Fruit fly (Drosophila melanogaster) whole organism, embryonic: ENCODE results near the gene hfp.

Experiments used
- Aef1 ChIP-seq: fragments of 200-800 bp; sonication (Bioruptor generic); IDR thresholded peaks from 3 replicates; pipeline ENCODE4 v1.3.6; 2022; ENCODE audit warnings: missing biosample characterization, missing genetic modification characterization
- Awh ChIP-seq: fragments of 200-800 bp; sonication (Bioruptor generic); IDR thresholded peaks from 2 replicates; pipeline ENCODE4, ENCODE4 v1.3.6; 2022; ENCODE audit warnings: missing biosample characterization, missing genetic modification characterization
- CG11085 ChIP-seq: fragments of 200-800 bp; sonication (Bioruptor generic); IDR thresholded peaks from 2 replicates; pipeline ENCODE4 v1.3.6; 2022; ENCODE audit warnings: missing biosample characterization, missing genetic modification characterization
- CG11456 ChIP-seq: fragments of 200-800 bp; sonication (Bioruptor generic); IDR thresholded peaks from 3 replicates; pipeline ENCODE4 v1.3.6; 2022; ENCODE audit warnings: missing biosample characterization, missing genetic modification characterization
- CG11504 ChIP-seq: fragments of 200-800 bp; sonication (Bioruptor generic); optimal IDR thresholded peaks from 3 replicates; lab custom pipeline; 2019; ENCODE audit warnings: missing biosample characterization, mild to moderate bottlenecking, missing genetic modification characterization, moderate library complexity
- CG11696 ChIP-seq: fragments of 200-800 bp; sonication (Bioruptor generic); IDR thresholded peaks from 2 replicates; pipeline ENCODE4 v1.3.6; 2022; ENCODE audit warnings: missing biosample characterization, missing genetic modification characterization
- CG13123 ChIP-seq: fragments of 200-800 bp; sonication (Bioruptor generic); optimal IDR thresholded peaks from 2 replicates; lab custom pipeline; 2016; ENCODE audit warnings: missing biosample characterization, missing genetic modification characterization
- CG13296 ChIP-seq: fragments of 200-800 bp; sonication (Bioruptor generic); optimal IDR thresholded peaks from 3 replicates; lab custom pipeline; 2018; ENCODE audit warnings: missing biosample characterization, mild to moderate bottlenecking, missing genetic modification characterization
- CG14710 ChIP-seq: fragments of 200-800 bp; sonication (Bioruptor generic); optimal IDR thresholded peaks from 3 replicates; lab custom pipeline; 2019; ENCODE audit warnings: missing biosample characterization, mild to moderate bottlenecking, missing genetic modification characterization, moderate library complexity
- CG14860 ChIP-seq: fragments of 200-800 bp; sonication (Bioruptor generic); IDR thresholded peaks from 3 replicates; pipeline ENCODE4 v1.3.6; 2022; ENCODE audit warnings: missing biosample characterization, missing genetic modification characterization; ENCODE audit not compliant: partially characterized antibody
- CG16863 ChIP-seq: fragments of 200-800 bp; sonication (Bioruptor generic); optimal IDR thresholded peaks from 3 replicates; lab custom pipeline; 2016; ENCODE audit warnings: missing biosample characterization, missing genetic modification characterization
- CG2202 ChIP-seq: fragments of 200-800 bp; sonication (Bioruptor generic); optimal IDR thresholded peaks from 2 replicates; lab custom pipeline; 2018; ENCODE audit warnings: missing biosample characterization, mild to moderate bottlenecking, missing genetic modification characterization
- CG3281 ChIP-seq: fragments of 200-800 bp; sonication (Bioruptor generic); optimal IDR thresholded peaks from 3 replicates; lab custom pipeline; 2017; ENCODE audit warnings: missing biosample characterization, mild to moderate bottlenecking, missing genetic modification characterization
- CG34224 ChIP-seq: fragments of 200-800 bp; sonication (Bioruptor generic); IDR thresholded peaks from 3 replicates; pipeline ENCODE4 v1.3.6; 2022; ENCODE audit warnings: missing biosample characterization, missing genetic modification characterization; ENCODE audit not compliant: partially characterized antibody
- CG4282 ChIP-seq: fragments of 200-800 bp; sonication (Bioruptor generic); optimal IDR thresholded peaks from 2 replicates; lab custom pipeline; 2016; ENCODE audit warnings: missing biosample characterization, missing genetic modification characterization
- CG4404 ChIP-seq: fragments of 200-800 bp; sonication (Bioruptor generic); IDR thresholded peaks from 2 replicates; pipeline ENCODE4 v1.3.6; 2022; ENCODE audit warnings: missing biosample characterization, missing genetic modification characterization
- CG4820 ChIP-seq: fragments of 200-800 bp; sonication (Bioruptor generic); optimal IDR thresholded peaks from 3 replicates; lab custom pipeline; 2016; ENCODE audit warnings: missing biosample characterization, missing genetic modification characterization
- CG5180 ChIP-seq: fragments of 200-800 bp; sonication (Bioruptor generic); optimal IDR thresholded peaks from 3 replicates; lab custom pipeline; 2017; ENCODE audit warnings: missing biosample characterization, missing genetic modification characterization, mild to moderate bottlenecking, moderate library complexity, missing genetic modification reagents
- CG6654 ChIP-seq: fragments of 200-800 bp; sonication (Bioruptor generic); optimal IDR thresholded peaks from 2 replicates; lab custom pipeline; 2017; ENCODE audit warnings: missing biosample characterization, mild to moderate bottlenecking, missing genetic modification characterization
- CG8089 ChIP-seq: fragments of 200-800 bp; sonication (Bioruptor generic); optimal IDR thresholded peaks from 3 replicates; lab custom pipeline; 2016; ENCODE audit warnings: missing biosample characterization, missing genetic modification characterization
- CG8281 ChIP-seq: fragments of 200-800 bp; sonication (Bioruptor generic); optimal IDR thresholded peaks from 2 replicates; lab custom pipeline; 2018; ENCODE audit warnings: missing biosample characterization, mild to moderate bottlenecking, missing genetic modification characterization, moderate library complexity
- D19B ChIP-seq: fragments of 200-800 bp; sonication (Bioruptor generic); optimal IDR thresholded peaks from 2 replicates; lab custom pipeline; 2017; ENCODE audit warnings: missing biosample characterization, mild to moderate bottlenecking, missing genetic modification characterization
- Dref ChIP-seq: fragments of 200-800 bp; sonication (Bioruptor generic); IDR thresholded peaks from 2 replicates; pipeline ENCODE4 v1.3.6; 2022; ENCODE audit warnings: missing biosample characterization, missing genetic modification characterization
- Ets65A ChIP-seq: fragments of 200-800 bp; sonication (Bioruptor generic); peaks from one replicate; lab custom pipeline; 2016; ENCODE audit warnings: missing biosample characterization, missing genetic modification characterization
- Ets97D ChIP-seq: fragments of 200-800 bp; sonication (Bioruptor generic); optimal IDR thresholded peaks from 3 replicates; lab custom pipeline; 2016; ENCODE audit warnings: missing biosample characterization, missing genetic modification characterization
- Fer3 ChIP-seq: fragments of 200-800 bp; sonication (Bioruptor generic); optimal IDR thresholded peaks from 2 replicates; lab custom pipeline; 2018; ENCODE audit warnings: missing biosample characterization, mild to moderate bottlenecking, missing genetic modification characterization, moderate library complexity
- Lim3 ChIP-seq: fragments of 200-800 bp; sonication (Bioruptor generic); IDR thresholded peaks from 2 replicates; pipeline ENCODE4 v1.3.6; 2022; ENCODE audit warnings: missing biosample characterization, missing genetic modification characterization
- MESR4 ChIP-seq: fragments of 200-800 bp; sonication (Bioruptor generic); optimal IDR thresholded peaks from 2 replicates; lab custom pipeline; 2018; ENCODE audit warnings: missing biosample characterization, mild to moderate bottlenecking, missing genetic modification characterization, moderate library complexity
- Myb ChIP-seq: fragments of 200-800 bp; sonication (Bioruptor generic); optimal IDR thresholded peaks from 2 replicates; lab custom pipeline; 2016; ENCODE audit warnings: missing biosample characterization, missing genetic modification characterization
- NK7.1 ChIP-seq: fragments of 200-800 bp; sonication (Bioruptor generic); optimal IDR thresholded peaks from 3 replicates; lab custom pipeline; 2016; ENCODE audit warnings: missing biosample characterization, missing genetic modification characterization
- Nf-YB ChIP-seq: fragments of 200-800 bp; sonication (Bioruptor generic); optimal IDR thresholded peaks from 3 replicates; lab custom pipeline; 2019; ENCODE audit warnings: missing biosample characterization, mild to moderate bottlenecking, missing genetic modification characterization, moderate library complexity
- Taf1 ChIP-seq: fragments of 200-800 bp; sonication (Bioruptor generic); IDR thresholded peaks from 2 replicates; pipeline ENCODE4 v1.3.6; 2022; ENCODE audit warnings: missing biosample characterization, missing genetic modification characterization
- ab ChIP-seq: fragments of 200-800 bp; sonication (Bioruptor generic); optimal IDR thresholded peaks from 2 replicates; lab custom pipeline; 2016; ENCODE audit warnings: missing biosample characterization, missing genetic modification characterization
- bcd ChIP-seq: fragments of 200-800 bp; sonication (Bioruptor generic); optimal IDR thresholded peaks from 2 replicates; lab custom pipeline; 2017; ENCODE audit warnings: missing biosample characterization, mild to moderate bottlenecking, missing genetic modification characterization
- cad ChIP-seq: fragments of >200 bp; optimal IDR thresholded peaks from 2 replicates; lab custom pipeline; 2017; ENCODE audit warnings: missing biosample characterization, missing genetic modification characterization
- dm ChIP-seq: fragments of 200-800 bp; sonication (Bioruptor generic); optimal IDR thresholded peaks from 3 replicates; lab custom pipeline; 2016; ENCODE audit warnings: missing biosample characterization, missing genetic modification characterization
- exex ChIP-seq: fragments of 200-800 bp; sonication (Bioruptor generic); optimal IDR thresholded peaks from 4 replicates; lab custom pipeline; 2018; ENCODE audit warnings: missing biosample characterization, mild to moderate bottlenecking, missing genetic modification characterization, moderate library complexity
- ftz-f1 ChIP-seq: fragments of 200-800 bp; sonication (Bioruptor generic); optimal IDR thresholded peaks from 2 replicates; lab custom pipeline; 2016; ENCODE audit warnings: missing biosample characterization, missing genetic modification characterization
- grn ChIP-seq: fragments of 200-800 bp; sonication (Bioruptor generic); optimal IDR thresholded peaks from 3 replicates; lab custom pipeline; 2017; ENCODE audit warnings: missing biosample characterization, missing genetic modification characterization
- ham ChIP-seq: fragments of 200-800 bp; sonication (Bioruptor generic); IDR thresholded peaks from 2 replicates; pipeline ENCODE4 v1.3.6; 2022; ENCODE audit warnings: missing biosample characterization, missing genetic modification characterization
- hth ChIP-seq: fragments of >200 bp; optimal IDR thresholded peaks from 2 replicates; lab custom pipeline; 2017; ENCODE audit warnings: inconsistent platforms
- lilli ChIP-seq: fragments of 200-800 bp; sonication (Bioruptor generic); optimal IDR thresholded peaks from 3 replicates; lab custom pipeline; 2016; ENCODE audit warnings: missing biosample characterization, missing genetic modification characterization
- mirr ChIP-seq: fragments of 200-800 bp; sonication (Bioruptor generic); optimal IDR thresholded peaks from 3 replicates; lab custom pipeline; 2018; ENCODE audit warnings: missing biosample characterization, mild to moderate bottlenecking, missing genetic modification characterization
- nau ChIP-seq: fragments of 200-800 bp; sonication (Bioruptor generic); optimal IDR thresholded peaks from 3 replicates; lab custom pipeline; 2017; ENCODE audit warnings: missing biosample characterization, mild to moderate bottlenecking, missing genetic modification characterization, missing genetic modification reagents
- peb ChIP-seq: fragments of 200-800 bp; sonication (Bioruptor generic); IDR thresholded peaks from 2 replicates; pipeline ENCODE4 v1.3.6; 2022; ENCODE audit warnings: missing biosample characterization, missing genetic modification characterization
- repo ChIP-seq: fragments of 200-800 bp; sonication (Bioruptor generic); optimal IDR thresholded peaks from 2 replicates; lab custom pipeline; 2016; ENCODE audit warnings: missing biosample characterization, missing genetic modification characterization
- salm ChIP-seq: fragments of 200-800 bp; sonication (Bioruptor generic); optimal IDR thresholded peaks from 2 replicates; lab custom pipeline; 2018; ENCODE audit warnings: missing biosample characterization, mild to moderate bottlenecking, missing genetic modification characterization
- sens ChIP-seq: fragments of 200-800 bp; sonication (Bioruptor generic); peaks from one replicate; lab custom pipeline; 2016; ENCODE audit warnings: missing biosample characterization, missing genetic modification characterization
- sob ChIP-seq: fragments of 200-800 bp; sonication (Bioruptor generic); IDR thresholded peaks from 2 replicates; pipeline ENCODE4 v1.3.6; 2022; ENCODE audit warnings: missing biosample characterization, missing genetic modification characterization
- sr ChIP-seq: fragments of 200-800 bp; sonication (Bioruptor generic); IDR thresholded peaks from 3 replicates; pipeline ENCODE4 v1.3.6; 2022; ENCODE audit warnings: missing biosample characterization, missing genetic modification characterization
- zen2 ChIP-seq: fragments of 200-800 bp; sonication (Bioruptor generic); IDR thresholded peaks from 3 replicates; pipeline ENCODE4 v1.3.6; 2022; ENCODE audit warnings: missing biosample characterization, missing genetic modification characterization; ENCODE audit not compliant: partially characterized antibody

Gene hfp

DNA sequence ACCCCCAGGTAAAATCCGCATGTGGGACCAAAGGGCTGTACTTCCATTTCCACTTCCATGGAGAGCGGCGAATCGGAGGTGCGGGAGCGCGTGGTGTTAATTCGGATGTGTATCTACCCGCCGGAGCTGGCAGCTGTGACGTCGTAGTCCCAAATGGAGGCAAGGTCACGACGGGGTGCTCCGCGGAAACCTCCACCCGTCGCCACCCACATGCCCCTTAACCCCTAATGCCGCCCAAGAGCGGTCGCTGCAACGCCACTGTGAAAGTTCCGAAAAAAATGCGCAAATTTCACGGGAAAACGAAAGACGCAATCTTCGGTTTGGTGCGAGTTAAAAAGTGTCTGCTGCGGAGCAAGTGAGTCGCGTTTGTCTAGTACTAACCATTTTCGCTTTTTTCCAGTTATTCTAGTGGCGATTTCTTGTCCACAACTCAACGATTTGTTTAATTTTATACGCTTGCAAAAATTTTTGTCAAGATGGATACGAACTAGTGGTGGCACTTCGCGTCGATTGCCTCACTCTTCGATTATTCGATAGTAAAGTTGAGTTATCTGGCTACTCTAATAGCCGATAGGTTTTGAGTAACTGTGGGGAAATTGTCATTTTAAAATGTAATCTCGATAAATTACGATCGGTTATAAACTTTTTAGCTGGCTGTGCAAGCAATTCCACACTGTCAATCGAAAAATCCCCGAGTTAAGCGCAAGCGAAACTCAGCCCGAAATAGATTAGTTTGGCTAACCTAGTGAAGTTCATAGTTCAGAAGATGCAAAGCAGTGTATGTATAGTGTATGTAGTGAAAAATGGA lies at the start of gene hfp, which contains the start of gene Psa (continued):
- TF ChIP-seq Lim3 (no peak), lilli (GFP tag; lab: Kevin White, UChicago) (no peak), CG11456 (GFP tag; lab: Robert Waterston, UW) (no peak), sens (GFP tag; lab: Kevin White, UChicago) (peak; percentile 14), CG13123 (GFP tag; lab: Kevin White, UChicago) (no peak), CG34224 (GFP tag; lab: Robert Waterston, UW) (peak; percentile 77), ham (GFP tag; lab: Robert Waterston, UW) (no peak), NK7.1 (GFP tag; lab: Kevin White, UChicago) (no peak), nau (GFP tag; lab: Kevin White, UChicago) (no peak), zen2 (GFP tag; lab: Robert Waterston, UW) (peak; percentile 69), hth (lab: Kevin White, UChicago) (no peak), CG8089 (GFP tag; lab: Kevin White, UChicago) (no peak), salm (tag; lab: Kevin White, UChicago) (no peak), CG14860 (GFP tag; lab: Robert Waterston, UW) (peak; percentile 73; the same call in 2 of the 3 replicates), CG16863 (GFP tag; lab: Kevin White, UChicago) (no peak), CG11696 (no peak), mirr (GFP tag; lab: Kevin White, UChicago) (no peak), CG2202 (tag; lab: Kevin White, UChicago) (no peak), grn (GFP tag; lab: Kevin White, UChicago) (no peak), CG11085 (GFP tag; lab: Robert Waterston, UW) (no peak), dm (GFP tag; lab: Kevin White, UChicago) (no peak), bcd (GFP tag; lab: Kevin White, UChicago) (no peak), CG11504 (tag; lab: Kevin White, UChicago) (no peak), Dref (GFP tag; lab: Robert Waterston, UW) (peak; percentile 92), CG5180 (GFP tag; lab: Kevin White, UChicago) (no peak), CG6654 (no peak), repo (no peak), Aef1 (GFP tag; lab: Robert Waterston, UW) (no peak), CG8281 (tag; lab: Kevin White, UChicago) (no peak), MESR4 (GFP tag; lab: Kevin White, UChicago) (peak; percentile 86), Awh (GFP tag; lab: Robert Waterston, UW) (no peak), cad (GFP tag; lab: Kevin White, UChicago) (no peak), CG4282 (GFP tag; lab: Kevin White, UChicago) (no peak), CG4404 (GFP tag; lab: Robert Waterston, UW) (no peak), Ets65A (no peak), sob (GFP tag; lab: Robert Waterston, UW) (peak; percentile 22; the same call in 1 of the 2 replicates), Myb (peak; percentile 82), CG3281 (GFP tag; lab: Kevin White, UChicago) (no peak), CG14710 (tag; lab: Kevin White, UChicago) (peak; percentile 27), ab (GFP tag; lab: Kevin White, UChicago) (no peak), Nf-YB (GFP tag; lab: Kevin White, UChicago) (no peak), sr (GFP tag; lab: Robert Waterston, UW) (no peak), peb (GFP tag; lab: Robert Waterston, UW) (no peak), CG4820 (GFP tag; lab: Kevin White, UChicago) (no peak), Fer3 (tag; lab: Kevin White, UChicago) (no peak), CG13296 (GFP tag; lab: Kevin White, UChicago) (no peak), ftz-f1 (GFP tag; lab: Kevin White, UChicago) (peak; percentile 45), Ets97D (peak; percentile 46), exex (tag; lab: Kevin White, UChicago) (no peak), D19B (GFP tag; lab: Kevin White, UChicago) (no peak), Taf1 (GFP tag; lab: Robert Waterston, UW) (no peak)
